Fruit fly (Drosophila melanogaster) whole organism, embryonic: ENCODE measurements around the gene CG46307.

Source experiments
- Ada2b ChIP-seq: fragments of 200-800 bp; sonication (Bioruptor generic); IDR thresholded peaks from 2 replicates; pipeline ENCODE4 v1.3.6; 2022; ENCODE audit warnings: missing biosample characterization, missing genetic modification characterization
- Atf3 ChIP-seq: fragments of 200-800 bp; sonication (Bioruptor generic); optimal IDR thresholded peaks from 3 replicates; lab custom pipeline; 2016; ENCODE audit warnings: missing biosample characterization, missing genetic modification characterization
- CG12219 ChIP-seq: fragments of 200-800 bp; sonication (Bioruptor generic); optimal IDR thresholded peaks from 3 replicates; lab custom pipeline; 2018; ENCODE audit warnings: missing biosample characterization, mild to moderate bottlenecking, missing genetic modification characterization
- CG12299 ChIP-seq: fragments of 200-800 bp; sonication (Bioruptor generic); optimal IDR thresholded peaks from 2 replicates; lab custom pipeline; 2018; ENCODE audit warnings: missing biosample characterization, mild to moderate bottlenecking, missing genetic modification characterization
- CG13424 ChIP-seq: fragments of 200-800 bp; sonication (Bioruptor generic); optimal IDR thresholded peaks from 2 replicates; lab custom pipeline; 2019; ENCODE audit warnings: missing biosample characterization, mild to moderate bottlenecking, missing genetic modification characterization, moderate library complexity
- CG13624 ChIP-seq: fragments of 200-800 bp; sonication (Bioruptor generic); optimal IDR thresholded peaks from 2 replicates; lab custom pipeline; 2016; ENCODE audit warnings: missing biosample characterization, missing genetic modification characterization
- CG13775 ChIP-seq: fragments of 200-800 bp; sonication (Bioruptor generic); optimal IDR thresholded peaks from 3 replicates; lab custom pipeline; 2017; ENCODE audit warnings: missing biosample characterization, mild to moderate bottlenecking, missing genetic modification characterization
- CG1602 ChIP-seq: fragments of 200-800 bp; sonication (Bioruptor generic); optimal IDR thresholded peaks from 3 replicates; lab custom pipeline; 2016; ENCODE audit warnings: missing biosample characterization, missing genetic modification characterization
- CG18262 ChIP-seq: fragments of 200-800 bp; optimal IDR thresholded peaks from 3 replicates; lab custom pipeline; 2019; ENCODE audit warnings: missing biosample characterization, mild to moderate bottlenecking, missing genetic modification characterization, moderate library complexity
- CG32772 ChIP-seq: fragments of 200-800 bp; sonication (Bioruptor generic); IDR thresholded peaks from 2 replicates; pipeline ENCODE4 v1.3.6; 2022; ENCODE audit warnings: missing biosample characterization, missing genetic modification characterization
- CG3281 ChIP-seq: fragments of 200-800 bp; sonication (Bioruptor generic); optimal IDR thresholded peaks from 3 replicates; lab custom pipeline; 2017; ENCODE audit warnings: missing biosample characterization, mild to moderate bottlenecking, missing genetic modification characterization
- CG4282 ChIP-seq: fragments of 200-800 bp; sonication (Bioruptor generic); optimal IDR thresholded peaks from 2 replicates; lab custom pipeline; 2016; ENCODE audit warnings: missing biosample characterization, missing genetic modification characterization
- CG4404 ChIP-seq: fragments of 200-800 bp; sonication (Bioruptor generic); IDR thresholded peaks from 2 replicates; pipeline ENCODE4 v1.3.6; 2022; ENCODE audit warnings: missing biosample characterization, missing genetic modification characterization
- CG4424 ChIP-seq: fragments of 200-800 bp; sonication (Bioruptor generic); optimal IDR thresholded peaks from 3 replicates; lab custom pipeline; 2016; ENCODE audit warnings: missing biosample characterization, missing genetic modification characterization
- CG8281 ChIP-seq: fragments of 200-800 bp; sonication (Bioruptor generic); optimal IDR thresholded peaks from 2 replicates; lab custom pipeline; 2018; ENCODE audit warnings: missing biosample characterization, mild to moderate bottlenecking, missing genetic modification characterization, moderate library complexity
- CG8388 ChIP-seq: fragments of 200-800 bp; sonication (Bioruptor generic); optimal IDR thresholded peaks from 2 replicates; lab custom pipeline; 2019; ENCODE audit warnings: missing biosample characterization, mild to moderate bottlenecking, missing genetic modification characterization, moderate library complexity
- CG9727 ChIP-seq: fragments of 200-800 bp; sonication (Bioruptor generic); optimal IDR thresholded peaks from 3 replicates; lab custom pipeline; 2017; ENCODE audit warnings: missing biosample characterization, mild to moderate bottlenecking, missing genetic modification characterization
- CG9797 ChIP-seq: fragments of 200-800 bp; sonication (Bioruptor generic); optimal IDR thresholded peaks from 3 replicates; lab custom pipeline; 2018; ENCODE audit warnings: missing biosample characterization, mild to moderate bottlenecking, missing genetic modification characterization
- Doc2 ChIP-seq: fragments of 200-800 bp; sonication (Bioruptor generic); IDR thresholded peaks from 2 replicates; pipeline ENCODE4 v1.3.6; 2022; ENCODE audit warnings: missing biosample characterization, missing genetic modification characterization
- Hand ChIP-seq: fragments of 200-800 bp; sonication (Bioruptor generic); optimal IDR thresholded peaks from 2 replicates; lab custom pipeline; 2017; ENCODE audit warnings: mild to moderate bottlenecking, missing biosample characterization, missing genetic modification reagents, missing genetic modification characterization
- Hey ChIP-seq: fragments of 200-800 bp; sonication (Bioruptor generic); optimal IDR thresholded peaks from 3 replicates; lab custom pipeline; 2018; ENCODE audit warnings: missing biosample characterization, mild to moderate bottlenecking, missing genetic modification characterization
- Hr78 ChIP-seq, 2 experiments: fragments of 200-800 bp in 1 of 2; fragments of >200 bp in 1 of 2; sonication (Bioruptor generic) in 1 of 2; optimal IDR thresholded peaks; 2 replicates each; lab custom pipeline; 2017 to 2019; ENCODE audit warnings: missing biosample characterization in 2 of 2, missing genetic modification characterization in 2 of 2, mild to moderate bottlenecking in 1 of 2, moderate library complexity in 1 of 2
- MBD-R2 ChIP-seq: fragments of 200-800 bp; sonication (Bioruptor generic); IDR thresholded peaks from 2 replicates; pipeline ENCODE4 v1.3.6; 2022; ENCODE audit warnings: missing biosample characterization, missing genetic modification characterization
- Max ChIP-seq: fragments of 200-800 bp; sonication (Bioruptor generic); optimal IDR thresholded peaks from 2 replicates; lab custom pipeline; 2016; ENCODE audit warnings: missing biosample characterization, mild to moderate bottlenecking, missing genetic modification characterization
- NC2β ChIP-seq: fragments of 200-800 bp; sonication (Bioruptor generic); optimal IDR thresholded peaks from 2 replicates; lab custom pipeline; 2016; ENCODE audit warnings: missing biosample characterization, missing genetic modification characterization
- Oli ChIP-seq: fragments of 200-800 bp; sonication (Bioruptor generic); optimal IDR thresholded peaks from 2 replicates; lab custom pipeline; 2018; ENCODE audit warnings: missing biosample characterization, mild to moderate bottlenecking, missing genetic modification characterization, moderate library complexity
- Ravus ChIP-seq: fragments of 200-800 bp; sonication (Bioruptor generic); IDR thresholded peaks from 2 replicates; pipeline ENCODE4 v1.3.6; 2022; ENCODE audit warnings: missing biosample characterization, missing genetic modification characterization
- Rfx ChIP-seq: fragments of 200-800 bp; sonication (Bioruptor generic); IDR thresholded peaks from 2 replicates; pipeline ENCODE4 v1.3.6; 2022; ENCODE audit warnings: missing biosample characterization, missing genetic modification characterization
- Stat92E ChIP-seq, 3 experiments: fragments of >200 bp in 2 of 3; fragments of 200-800 bp in 1 of 3; sonication (Bioruptor generic) in 1 of 3; optimal IDR thresholded peaks; 2 replicates each; lab custom pipeline; 2017 to 2019; ENCODE audit warnings: missing biosample characterization in 3 of 3, missing genetic modification characterization in 3 of 3, mild to moderate bottlenecking in 1 of 3, moderate library complexity in 1 of 3
- Vsx1 ChIP-seq: fragments of 200-800 bp; sonication (Bioruptor generic); optimal IDR thresholded peaks from 2 replicates; lab custom pipeline; 2017; ENCODE audit warnings: missing biosample characterization, mild to moderate bottlenecking, missing genetic modification characterization, missing genetic modification reagents
- ab ChIP-seq: fragments of 200-800 bp; sonication (Bioruptor generic); optimal IDR thresholded peaks from 2 replicates; lab custom pipeline; 2016; ENCODE audit warnings: missing biosample characterization, missing genetic modification characterization
- amos ChIP-seq: fragments of 200-800 bp; sonication (Bioruptor generic); IDR thresholded peaks from 2 replicates; pipeline ENCODE4 v1.3.6; 2022; ENCODE audit warnings: missing biosample characterization, missing genetic modification characterization; ENCODE audit not compliant: partially characterized antibody
- br ChIP-seq: fragments of >200 bp; optimal IDR thresholded peaks from 2 replicates; lab custom pipeline; 2017
- bsh ChIP-seq, 2 experiments: fragments of 200-800 bp; sonication (Bioruptor generic); optimal IDR thresholded peaks; 2 replicates each; lab custom pipeline; 2017 to 2018; ENCODE audit warnings: mild to moderate bottlenecking in 2 of 2, missing biosample characterization in 2 of 2, missing genetic modification characterization in 2 of 2, moderate library complexity in 1 of 2
- chif ChIP-seq, 2 experiments: fragments of 200-800 bp; sonication (Bioruptor generic); optimal IDR thresholded peaks; 3 replicates each; lab custom pipeline; 2016; ENCODE audit warnings: missing biosample characterization in 2 of 2, missing genetic modification characterization in 2 of 2
- chinmo ChIP-seq: fragments of 200-800 bp; sonication (Bioruptor generic); IDR thresholded peaks from 4 replicates; pipeline ENCODE4 v1.3.6; 2022; ENCODE audit warnings: missing biosample characterization, missing genetic modification characterization; ENCODE audit not compliant: partially characterized antibody
- gsb-n ChIP-seq: fragments of 200-800 bp; sonication (Bioruptor generic); optimal IDR thresholded peaks from 3 replicates; lab custom pipeline; 2018; ENCODE audit warnings: missing biosample characterization, mild to moderate bottlenecking, missing genetic modification characterization
- jumu ChIP-seq: fragments of 200-800 bp; sonication (Bioruptor generic); optimal IDR thresholded peaks from 3 replicates; lab custom pipeline; 2016; ENCODE audit warnings: missing biosample characterization, missing genetic modification characterization
- lilli ChIP-seq: fragments of 200-800 bp; sonication (Bioruptor generic); optimal IDR thresholded peaks from 3 replicates; lab custom pipeline; 2016; ENCODE audit warnings: missing biosample characterization, missing genetic modification characterization
- lmd ChIP-seq: fragments of 200-800 bp; sonication (Bioruptor generic); IDR thresholded peaks from 2 replicates; pipeline ENCODE4 v1.3.6; 2022; ENCODE audit warnings: missing biosample characterization, missing genetic modification characterization
- pho ChIP-seq: fragments of 200-800 bp; sonication (Bioruptor generic); optimal IDR thresholded peaks from 2 replicates; lab custom pipeline; 2016; ENCODE audit warnings: missing biosample characterization, missing genetic modification characterization
- pnt ChIP-seq: fragments of 200-800 bp; sonication (Bioruptor generic); optimal IDR thresholded peaks from 3 replicates; lab custom pipeline; 2016; ENCODE audit warnings: missing biosample characterization, missing genetic modification characterization
- sim ChIP-seq: fragments of 200-800 bp; sonication (Bioruptor generic); IDR thresholded peaks from 2 replicates; pipeline ENCODE4 v1.3.6; 2022; ENCODE audit warnings: missing biosample characterization, missing genetic modification characterization
- sna ChIP-seq: fragments of 200-800 bp; sonication (Bioruptor generic); IDR thresholded peaks from 2 replicates; pipeline ENCODE4 v1.3.6; 2022; ENCODE audit warnings: missing biosample characterization, missing genetic modification characterization; ENCODE audit not compliant: partially characterized antibody
- sqz ChIP-seq: fragments of 200-800 bp; sonication (Bioruptor generic); optimal IDR thresholded peaks from 3 replicates; lab custom pipeline; 2018; ENCODE audit warnings: missing biosample characterization, mild to moderate bottlenecking, missing genetic modification characterization
- sug ChIP-seq: fragments of 200-800 bp; optimal IDR thresholded peaks from 2 replicates; lab custom pipeline; 2019; ENCODE audit warnings: missing biosample characterization, mild to moderate bottlenecking, missing genetic modification characterization, moderate library complexity
- trem ChIP-seq: fragments of 200-800 bp; optimal IDR thresholded peaks from 3 replicates; lab custom pipeline; 2019; ENCODE audit warnings: missing biosample characterization, mild to moderate bottlenecking, missing genetic modification characterization, moderate library complexity
- vfl ChIP-seq: fragments of 200-800 bp; sonication (Bioruptor generic); optimal IDR thresholded peaks from 2 replicates; lab custom pipeline; 2016; ENCODE audit warnings: missing biosample characterization, missing genetic modification characterization
- wdn ChIP-seq: fragments of 200-800 bp; sonication (Bioruptor generic); IDR thresholded peaks from 2 replicates; pipeline ENCODE4 v1.3.6; 2022; ENCODE audit warnings: missing biosample characterization, missing genetic modification characterization
- yki ChIP-seq: fragments of >200 bp; optimal IDR thresholded peaks from 3 replicates; lab custom pipeline; 2018
- zfh1 ChIP-seq: fragments of 200-800 bp; sonication (Bioruptor generic); IDR thresholded peaks from 3 replicates; pipeline ENCODE4 v1.3.6; 2022; ENCODE audit warnings: missing biosample characterization, missing genetic modification characterization
- zfh2 ChIP-seq: fragments of 200-800 bp; sonication (Bioruptor generic); optimal IDR thresholded peaks from 2 replicates; lab custom pipeline; 2016; ENCODE audit warnings: missing biosample characterization, missing genetic modification characterization

CG46307 gene

DNA sequence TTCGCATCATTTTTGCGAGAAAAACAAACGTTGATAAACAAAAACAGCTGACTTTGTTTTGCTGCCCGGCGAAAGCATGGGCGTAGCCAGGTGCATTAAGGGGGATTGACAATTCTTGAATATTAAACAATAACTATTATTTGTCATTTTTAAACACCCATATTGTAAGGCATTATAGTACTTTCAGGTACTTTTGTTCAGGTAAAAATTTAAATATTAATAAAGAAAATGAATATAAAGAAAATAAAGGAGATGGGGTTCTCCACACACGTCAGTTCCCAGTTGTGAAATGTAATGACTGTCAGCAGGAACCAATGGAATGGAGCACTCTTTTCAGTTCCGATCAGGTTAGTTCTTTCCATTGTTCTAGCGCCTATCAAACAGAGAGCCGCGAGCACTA is 54.2 kb downstream of the CG46307 start, which contains the start of the genes Coq3 and Pld3 (continued):
- TF ChIP-seq CG18262 (tag; lab: Kevin White, UChicago) (peak; percentile 82), CG9727 (peak; percentile 77), amos (GFP tag; lab: Robert Waterston, UW) (no peak), sqz (GFP tag; lab: Kevin White, UChicago) (no peak), jumu (peak; percentile 10), Doc2 (GFP tag; lab: Robert Waterston, UW) (no peak), bsh (GFP tag; optimal IDR thresholded peaks at IDR 0.05; lab: Kevin White, UChicago) (peak; percentile 81 to 87), Stat92E (GFP tag; optimal IDR thresholded peaks at IDR 0.05; lab: Kevin White, UChicago) (no peak), MBD-R2 (GFP tag; lab: Robert Waterston, UW) (peak; percentile 81), CG4282 (GFP tag; lab: Kevin White, UChicago) (no peak), Rfx (GFP tag; lab: Robert Waterston, UW) (peak; percentile 89), CG12219 (peak; percentile 56), wdn (GFP tag; lab: Robert Waterston, UW) (peak; percentile 50), sna (GFP tag; lab: Robert Waterston, UW) (no peak), vfl (peak; percentile 74), CG9797 (GFP tag; lab: Kevin White, UChicago) (no peak), Hand (peak; percentile 48), Vsx1 (GFP tag; lab: Kevin White, UChicago) (no peak), CG4424 (GFP tag; lab: Kevin White, UChicago) (peak; percentile 82), Max (GFP tag; lab: Kevin White, UChicago) (peak; percentile 72), Ravus (GFP tag; lab: Robert Waterston, UW) (no peak; the same call in 1 of the 2 replicates), lmd (peak; percentile 78), gsb-n (tag; lab: Kevin White, UChicago) (peak; percentile 61), CG1602 (GFP tag; lab: Kevin White, UChicago) (peak; percentile 72), NC2β (GFP tag; lab: Kevin White, UChicago) (peak; percentile 60), Hr78 (GFP tag; optimal IDR thresholded peaks at IDR 0.05; lab: Kevin White, UChicago) (no peak), pnt (GFP tag; lab: Kevin White, UChicago) (peak; percentile 50), zfh2 (peak; percentile 83), sim (no peak), pho (GFP tag; lab: Kevin White, UChicago) (peak; percentile 80), Atf3 (GFP tag; lab: Kevin White, UChicago) (peak; percentile 58), CG8281 (tag; lab: Kevin White, UChicago) (peak; percentile 37), yki (no peak), CG12299 (peak; percentile 57), CG13775 (GFP tag; lab: Kevin White, UChicago) (peak; percentile 80), Hey (tag; lab: Kevin White, UChicago) (no peak), CG13424 (tag; lab: Kevin White, UChicago) (peak; percentile 85), ab (GFP tag; lab: Kevin White, UChicago) (peak; percentile 30), zfh1 (GFP tag; lab: Robert Waterston, UW) (peak; percentile 90), chinmo (GFP tag; lab: Robert Waterston, UW) (no peak), sug (peak; percentile 80), CG3281 (GFP tag; lab: Kevin White, UChicago) (peak; percentile 84), trem (tag; lab: Kevin White, UChicago) (peak; percentile 70), CG32772 (GFP tag; lab: Robert Waterston, UW) (peak; percentile 73), CG13624 (GFP tag; lab: Kevin White, UChicago) (peak; percentile 69), lilli (GFP tag; lab: Kevin White, UChicago) (peak; percentile 92), Oli (peak; percentile 76), chif (GFP tag; optimal IDR thresholded peaks at IDR 0.05; lab: Kevin White, UChicago) (peak; percentile 49 to 60), CG4404 (GFP tag; lab: Robert Waterston, UW) (peak; percentile 65), Ada2b (GFP tag; lab: Robert Waterston, UW) (peak; percentile 69), br (lab: Kevin White, UChicago) (no peak), CG8388 (GFP tag; lab: Kevin White, UChicago) (peak; percentile 75)
